Worm (Caenorhabditis elegans) whole organism, L4 larva: ENCODE data around the gene set-16.

Experiments
- F44E2.7 ChIP-seq: fragments of 200-800 bp; sonication (Bioruptor generic); IDR thresholded peaks from 2 replicates; pipeline ENCODE4 v2.1.2; 2022; ENCODE audit warnings: missing genetic modification characterization, missing compliant biosample characterization
- ceh-82 ChIP-seq: sonication (generic microtip); optimal IDR thresholded peaks from 2 replicates; lab custom pipeline; 2017; ENCODE audit warnings: missing biosample characterization, missing genetic modification characterization
- dmd-6 ChIP-seq: fragments of 200-800 bp; sonication (Bioruptor generic); IDR thresholded peaks from 2 replicates; pipeline ENCODE4 v1.3.6; 2022; ENCODE audit warnings: missing genetic modification reagents, missing genetic modification characterization, missing compliant biosample characterization
- egl-27 ChIP-seq: sonication (generic microtip); optimal IDR thresholded peaks from 3 replicates; lab custom pipeline; 2017; ENCODE audit warnings: missing biosample characterization, missing genetic modification reagents, missing genetic modification characterization
- fos-1 ChIP-seq: fragments of 150-350 bp; optimal IDR thresholded peaks from 2 replicates; lab custom pipeline; 2014; ENCODE audit warnings: missing biosample characterization, missing genetic modification characterization
- lin-15B ChIP-seq: fragments of 150-350 bp; sonication (generic microtip); optimal IDR thresholded peaks from 3 replicates; lab custom pipeline; 2014; ENCODE audit warnings: missing biosample characterization, missing genetic modification characterization
- lin-39 ChIP-seq: fragments of 150-350 bp; optimal IDR thresholded peaks from 2 replicates; lab custom pipeline; 2014; ENCODE audit warnings: missing biosample characterization, missing genetic modification reagents, missing genetic modification characterization
- nhr-11 ChIP-seq: fragments of 150-350 bp; optimal IDR thresholded peaks from 2 replicates; lab custom pipeline; 2014; ENCODE audit warnings: missing biosample characterization, missing genetic modification characterization
- nhr-111 ChIP-seq: fragments of 200-800 bp; sonication (Bioruptor generic); optimal IDR thresholded peaks from 2 replicates; lab custom pipeline; 2018; ENCODE audit warnings: mild to moderate bottlenecking, missing genetic modification characterization, missing compliant biosample characterization
- nhr-41 ChIP-seq: fragments of 200-800 bp; sonication (Bioruptor generic); IDR thresholded peaks from 2 replicates; pipeline ENCODE4 v1.3.6; 2022; ENCODE audit warnings: missing genetic modification reagents, missing genetic modification characterization, missing compliant biosample characterization
- tag-97 ChIP-seq: fragments of 200-800 bp; sonication (Bioruptor generic); IDR thresholded peaks from 2 replicates; pipeline ENCODE4 v1.3.6; 2022; ENCODE audit warnings: missing genetic modification characterization, missing compliant biosample characterization
- unc-62 ChIP-seq, 3 experiments: fragments of 150-350 bp in 1 of 3; sonication (generic microtip); optimal IDR thresholded peaks in 2 of 3; peaks in 1 of 3; 1 replicate in 1 of 3; 2 replicates in 2 of 3; lab custom pipeline; 2014 to 2017; ENCODE audit warnings: missing biosample characterization in 3 of 3, missing genetic modification characterization in 3 of 3, missing genetic modification reagents in 3 of 3, missing genotype in 1 of 3
- ztf-11 ChIP-seq: fragments of 150-350 bp; optimal IDR thresholded peaks from 2 replicates; lab custom pipeline; 2014; ENCODE audit warnings: missing biosample characterization, missing genetic modification characterization

DNA sequence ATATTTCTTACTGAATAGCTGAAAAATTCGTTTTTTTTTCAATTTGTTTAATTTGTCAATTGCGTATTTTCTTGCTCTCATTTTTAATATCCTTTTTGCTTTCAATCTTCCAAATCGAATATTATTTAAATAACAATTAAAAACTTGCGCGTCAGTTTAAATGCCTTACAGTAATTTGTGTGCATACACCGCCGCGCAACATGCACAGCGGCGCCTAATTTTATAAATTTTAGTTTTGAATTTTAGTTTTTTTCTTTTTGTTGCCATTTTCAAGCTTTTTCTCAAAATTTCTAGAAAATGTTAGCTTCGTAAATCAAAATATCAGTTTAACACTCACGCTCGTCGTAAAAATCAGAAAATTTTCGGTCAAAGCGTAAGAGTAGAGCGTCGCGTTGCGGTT lies 39.6 kb downstream of the set-16 start:
- TF ChIP-seq nhr-11 (tag; lab: Kevin White, UChicago) (no peak), nhr-41 (GFP tag; lab: Robert Waterston, UW) (no peak), ztf-11 (tag; lab: Kevin White, UChicago) (no peak), F44E2.7 (GFP tag; lab: Robert Waterston, UW) (no peak), nhr-111 (GFP tag; lab: Kevin White, UChicago) (no peak), ceh-82 (tag; lab: Kevin White, UChicago) (no peak), tag-97 (GFP tag; lab: Robert Waterston, UW) (no peak), egl-27 (tag; lab: Kevin White, UChicago) (no peak), unc-62 (GFP tag; optimal IDR thresholded peaks at IDR 0.05 in 1 of 2; lab: Kevin White, UChicago) (no peak), unc-62 (tag; optimal IDR thresholded peaks at IDR 0.05; lab: Kevin White, UChicago) (no peak), fos-1 (no peak), lin-15B (tag; lab: Kevin White, UChicago) (no peak), lin-39 (tag; lab: Kevin White, UChicago) (no peak), dmd-6 (GFP tag; lab: Robert Waterston, UW) (no peak)
